Worm (Caenorhabditis elegans) whole organism, young adult: ENCODE data around the gene dohh-1.

Experiments used
- B0336.3 ChIP-seq: fragments of 200-800 bp; sonication (Bioruptor generic); IDR thresholded peaks from 2 replicates; pipeline ENCODE4 v1.3.6; 2022; ENCODE audit warnings: missing genetic modification characterization, missing compliant biosample characterization
- Y53G8AR.9 ChIP-seq: fragments of 200-800 bp; sonication (Bioruptor generic); conservative IDR thresholded peaks from 2 replicates; pipeline ENCODE4 v1.3.6; 2022; ENCODE audit warnings: missing genetic modification reagents, missing genetic modification characterization, missing compliant biosample characterization
- Y79H2A.3 ChIP-seq: fragments of 200-800 bp; sonication (Bioruptor generic); conservative IDR thresholded peaks from 2 replicates; pipeline ENCODE4 v1.3.6; 2022; ENCODE audit warnings: missing genetic modification reagents, missing genetic modification characterization, missing compliant biosample characterization
- akir-1 ChIP-seq: fragments of 200-800 bp; sonication (Bioruptor generic); optimal IDR thresholded peaks from 2 replicates; lab custom pipeline; 2018; ENCODE audit warnings: mild to moderate bottlenecking, missing genetic modification characterization, moderate library complexity, missing compliant biosample characterization
- ama-1 ChIP-seq, 3 experiments: fragments of 150-350 bp in 1 of 3; sonication (generic microtip) in 2 of 3; optimal IDR thresholded peaks; 2 replicates each; lab custom pipeline; 2014 to 2018; ENCODE audit warnings: missing biosample characterization in 2 of 3, missing genetic modification characterization in 2 of 3, missing genetic modification reagents in 2 of 3
- aptf-2 ChIP-seq: fragments of 200-800 bp; sonication (Bioruptor generic); conservative IDR thresholded peaks from 2 replicates; pipeline ENCODE4 v1.3.6; 2022; ENCODE audit warnings: missing genetic modification reagents, missing genetic modification characterization, missing compliant biosample characterization
- aptf-3 ChIP-seq: fragments of 200-800 bp; sonication (Bioruptor generic); IDR thresholded peaks from 2 replicates; pipeline ENCODE4 v1.3.6; 2022; ENCODE audit warnings: missing genetic modification characterization, missing compliant biosample characterization
- atf-7 ChIP-seq: sonication (generic microtip); optimal IDR thresholded peaks from 2 replicates; lab custom pipeline; 2017; ENCODE audit warnings: mild to moderate bottlenecking, missing genetic modification characterization, missing compliant biosample characterization
- attf-3 ChIP-seq: fragments of 200-800 bp; sonication (Bioruptor generic); conservative IDR thresholded peaks from 2 replicates; pipeline ENCODE4 v1.3.6; 2022; ENCODE audit warnings: missing genetic modification reagents, missing genetic modification characterization, missing compliant biosample characterization
- attf-5 ChIP-seq: fragments of 200-800 bp; sonication (Bioruptor generic); optimal IDR thresholded peaks from 2 replicates; lab custom pipeline; 2018; ENCODE audit warnings: mild to moderate bottlenecking, missing genetic modification characterization, missing compliant biosample characterization
- attf-6 ChIP-seq: fragments of 200-800 bp; sonication (Bioruptor generic); IDR thresholded peaks from 2 replicates; pipeline ENCODE4 v1.3.6; 2022; ENCODE audit warnings: missing genetic modification reagents, missing genetic modification characterization, missing compliant biosample characterization
- cebp-2 ChIP-seq: fragments of 200-800 bp; sonication (Bioruptor generic); IDR thresholded peaks from 2 replicates; pipeline ENCODE4 v1.3.6; 2022; ENCODE audit warnings: missing genetic modification characterization, missing compliant biosample characterization
- ceh-100 ChIP-seq: fragments of 200-800 bp; sonication (Bioruptor generic); IDR thresholded peaks from 2 replicates; pipeline ENCODE4 v1.3.6; 2022; ENCODE audit warnings: missing genetic modification reagents, missing genetic modification characterization, missing compliant biosample characterization
- chd-7 ChIP-seq: sonication (generic microtip); optimal IDR thresholded peaks from 2 replicates; lab custom pipeline; 2016; ENCODE audit warnings: mild to moderate bottlenecking, missing genetic modification characterization, moderate library complexity, missing compliant biosample characterization
- egl-44 ChIP-seq: fragments of 200-800 bp; sonication (Bioruptor generic); IDR thresholded peaks from 2 replicates; pipeline ENCODE4 v1.3.6; 2022; ENCODE audit warnings: missing genetic modification reagents, missing genetic modification characterization, missing compliant biosample characterization
- ekl-4 ChIP-seq: fragments of 200-800 bp; sonication (Bioruptor generic); IDR thresholded peaks from 2 replicates; pipeline ENCODE4 v1.3.6; 2022; ENCODE audit warnings: missing genetic modification reagents, missing genetic modification characterization, missing compliant biosample characterization
- fkh-3 ChIP-seq: sonication (generic microtip); optimal IDR thresholded peaks from 2 replicates; lab custom pipeline; 2016; ENCODE audit warnings: mild to moderate bottlenecking, missing genetic modification characterization, missing compliant biosample characterization
- hlh-26 ChIP-seq: fragments of 200-800 bp; sonication (Bioruptor generic); conservative IDR thresholded peaks from 2 replicates; pipeline ENCODE4 v1.3.6; 2022; ENCODE audit warnings: missing genetic modification reagents, missing genetic modification characterization, missing compliant biosample characterization
- hmg-1.2 ChIP-seq: fragments of 200-800 bp; sonication (Bioruptor generic); IDR thresholded peaks from 2 replicates; pipeline ENCODE4 v1.3.6; 2022; ENCODE audit warnings: missing genetic modification reagents, missing genetic modification characterization, missing compliant biosample characterization
- hsf-1 ChIP-seq: fragments of 200-800 bp; sonication (Bioruptor generic); IDR thresholded peaks from 2 replicates; pipeline ENCODE4 v1.3.6; 2022; ENCODE audit warnings: missing genetic modification reagents, missing genetic modification characterization, missing compliant biosample characterization
- lin-26 ChIP-seq: fragments of 200-800 bp; sonication (Bioruptor generic); IDR thresholded peaks from 2 replicates; pipeline ENCODE4 v1.3.6; 2022; ENCODE audit warnings: missing genetic modification reagents, missing genetic modification characterization, missing compliant biosample characterization
- lin-35 ChIP-seq, 3 experiments: fragments of 150-350 bp in 2 of 3; sonication (generic microtip) in 1 of 3; optimal IDR thresholded peaks; 2 replicates each; lab custom pipeline; 2014 to 2018; ENCODE audit warnings: missing biosample characterization in 3 of 3, missing genetic modification characterization in 3 of 3, missing genetic modification reagents in 3 of 3
- lin-40 ChIP-seq: sonication (generic microtip); optimal IDR thresholded peaks from 2 replicates; lab custom pipeline; 2016; ENCODE audit warnings: missing genetic modification characterization, mild to moderate bottlenecking, missing compliant biosample characterization, missing genotype, missing genetic modification reagents
- lin-54 ChIP-seq: fragments of 200-800 bp; sonication (Bioruptor generic); optimal IDR thresholded peaks from 2 replicates; lab custom pipeline; 2018; ENCODE audit warnings: mild to moderate bottlenecking, missing genetic modification characterization, missing compliant biosample characterization
- madf-3 ChIP-seq: fragments of 200-800 bp; sonication (Bioruptor generic); IDR thresholded peaks from 2 replicates; pipeline ENCODE4 v1.3.6; 2022; ENCODE audit warnings: missing genetic modification reagents, missing genetic modification characterization, missing compliant biosample characterization
- madf-8 ChIP-seq: fragments of 200-800 bp; sonication (Bioruptor generic); conservative IDR thresholded peaks from 2 replicates; pipeline ENCODE4 v1.3.6; 2022; ENCODE audit warnings: missing genetic modification reagents, missing genetic modification characterization, missing compliant biosample characterization
- mel-28 ChIP-seq: sonication (generic microtip); optimal IDR thresholded peaks from 2 replicates; lab custom pipeline; 2016; ENCODE audit warnings: borderline replicate concordance, mild to moderate bottlenecking, missing genetic modification characterization, missing compliant biosample characterization
- nfyb-1 ChIP-seq: fragments of 200-800 bp; sonication (Bioruptor generic); IDR thresholded peaks from 2 replicates; pipeline ENCODE4 v1.3.6; 2022; ENCODE audit warnings: missing genetic modification reagents, missing genetic modification characterization, missing compliant biosample characterization
- nhr-120 ChIP-seq: fragments of 200-800 bp; sonication (Bioruptor generic); IDR thresholded peaks from 2 replicates; pipeline ENCODE4 v1.3.6; 2022; ENCODE audit warnings: missing genetic modification characterization, missing compliant biosample characterization
- nhr-90 ChIP-seq: sonication (generic microtip); optimal IDR thresholded peaks from 2 replicates; lab custom pipeline; 2016; ENCODE audit warnings: missing genotype, mild to moderate bottlenecking, missing genetic modification characterization, missing compliant biosample characterization
- pbrm-1 ChIP-seq: fragments of 200-800 bp; sonication (Bioruptor generic); IDR thresholded peaks from 2 replicates; pipeline ENCODE4 v1.3.6; 2022; ENCODE audit warnings: missing genetic modification reagents, missing genetic modification characterization, missing compliant biosample characterization
- pha-4 ChIP-seq: fragments of 150-350 bp; sonication (generic microtip); optimal IDR thresholded peaks from 2 replicates; lab custom pipeline; 2014; ENCODE audit warnings: missing biosample characterization, missing genetic modification reagents, missing genetic modification characterization
- repo-1 ChIP-seq: sonication (generic microtip); optimal IDR thresholded peaks from 2 replicates; lab custom pipeline; 2017; ENCODE audit warnings: mild to moderate bottlenecking, missing genetic modification characterization, missing compliant biosample characterization
- rpc-1 ChIP-seq, 2 experiments: fragments of 150-350 bp in 1 of 2; sonication (generic microtip) in 1 of 2; optimal IDR thresholded peaks; 2 replicates each; lab custom pipeline; 2014 to 2018; ENCODE audit warnings: missing biosample characterization in 1 of 2, missing genetic modification characterization in 1 of 2, missing genetic modification reagents in 1 of 2, missing genotype in 1 of 2
- tlf-1 ChIP-seq: fragments of 200-800 bp; sonication (Bioruptor generic); optimal IDR thresholded peaks from 2 replicates; lab custom pipeline; 2018; ENCODE audit warnings: mild to moderate bottlenecking, missing genetic modification characterization, missing compliant biosample characterization
- unc-62 ChIP-seq: fragments of 150-350 bp; optimal IDR thresholded peaks from 2 replicates; lab custom pipeline; 2014; ENCODE audit warnings: missing biosample characterization, missing genetic modification reagents, missing genetic modification characterization
- zfh-2 ChIP-seq: fragments of 200-800 bp; sonication (Bioruptor generic); conservative IDR thresholded peaks from 2 replicates; pipeline ENCODE4 v1.3.6; 2022; ENCODE audit warnings: missing genetic modification reagents, missing genetic modification characterization, missing compliant biosample characterization
- zim-3 ChIP-seq: sonication (generic microtip); optimal IDR thresholded peaks from 2 replicates; lab custom pipeline; 2017; ENCODE audit warnings: mild to moderate bottlenecking, missing genetic modification characterization, moderate library complexity, missing compliant biosample characterization

Gene dohh-1

ce11 chrII:10545924-10546783 is 33.6 kb upstream of the dohh-1 start:
- TF ChIP-seq attf-6 (GFP tag; lab: Robert Waterston, UW) (0 out of 2 replicates have a peak, but pooled peaks have one; percentile 26), repo-1 (tag; lab: Kevin White, UChicago) (peak; percentile 73), nhr-90 (tag; lab: Kevin White, UChicago) (peak; percentile 35), chd-7 (tag; lab: Kevin White, UChicago) (peak; percentile 17), Y53G8AR.9 (GFP tag; lab: Robert Waterston, UW) (peak; percentile 32; the same call in 1 of the 2 replicates), attf-3 (GFP tag; lab: Robert Waterston, UW) (0 out of 2 replicates have a peak, but pooled peaks have one; percentile 20), hsf-1 (GFP tag; lab: Robert Waterston, UW) (peak; percentile 85), aptf-3 (GFP tag; lab: Robert Waterston, UW) (peak; percentile 6; the same call in 1 of the 2 replicates), lin-54 (GFP tag; lab: Kevin White, UChicago) (no peak), nfyb-1 (peak; percentile 73), tlf-1 (GFP tag; lab: Kevin White, UChicago) (peak; percentile 39), Y79H2A.3 (GFP tag; lab: Robert Waterston, UW) (0 out of 2 replicates have a peak, but pooled peaks have one; percentile 8), ceh-100 (GFP tag; lab: Robert Waterston, UW) (0 out of 2 replicates have a peak, but pooled peaks have one; percentile 8), B0336.3 (GFP tag; lab: Robert Waterston, UW) (peak; percentile 3; the same call in 1 of the 2 replicates), atf-7 (tag; lab: Kevin White, UChicago) (peak; percentile 42), zim-3 (tag; lab: Kevin White, UChicago) (no peak), lin-40 (tag; lab: Kevin White, UChicago) (no peak), ekl-4 (GFP tag; lab: Robert Waterston, UW) (peak; percentile 27; the same call in 1 of the 2 replicates), akir-1 (GFP tag; lab: Kevin White, UChicago) (no peak), cebp-2 (GFP tag; lab: Robert Waterston, UW) (0 out of 2 replicates have a peak, but pooled peaks have one; percentile 24), lin-35 (GFP tag; optimal IDR thresholded peaks at IDR 0.05; lab: Kevin White, UChicago) (peak in 1 of 3 experiments; percentile 20), unc-62 (no peak), nhr-120 (GFP tag; lab: Robert Waterston, UW) (no peak), aptf-2 (GFP tag; lab: Robert Waterston, UW) (no peak), pha-4 (tag; lab: Kevin White, UChicago) (no peak), zfh-2 (GFP tag; lab: Robert Waterston, UW) (peak; percentile 52), madf-8 (GFP tag; lab: Robert Waterston, UW) (no peak), rpc-1 (optimal IDR thresholded peaks at IDR 0.05; lab: Kevin White, UChicago) (peak; percentile 12), rpc-1 (tag; optimal IDR thresholded peaks at IDR 0.05; lab: Kevin White, UChicago) (no peak), ama-1 (optimal IDR thresholded peaks at IDR 0.05; lab: Kevin White, UChicago) (peak; percentile 74), ama-1 (GFP tag; optimal IDR thresholded peaks at IDR 0.05; lab: Kevin White, UChicago) (no peak), pbrm-1 (GFP tag; lab: Robert Waterston, UW) (peak; percentile 59; the same call in 1 of the 2 replicates), madf-3 (GFP tag; lab: Robert Waterston, UW) (peak; percentile 70), mel-28 (tag; lab: Kevin White, UChicago) (no peak), hlh-26 (GFP tag; lab: Robert Waterston, UW) (no peak), egl-44 (GFP tag; lab: Robert Waterston, UW) (peak; percentile 66; the same call in 1 of the 2 replicates), attf-5 (GFP tag; lab: Kevin White, UChicago) (no peak), fkh-3 (tag; lab: Kevin White, UChicago) (peak; percentile 55), hmg-1.2 (peak; percentile 18; the same call in 1 of the 2 replicates), lin-26 (peak; percentile 82)
- TF ChIP-seq, all 124 proteins: peak for 26
